Fruit fly (Drosophila melanogaster) whole organism, adult: ENCODE measurements around the gene asf1.

Experiments
- CG7045 ChIP-seq: fragments of 200-800 bp; sonication (Bioruptor generic); optimal IDR thresholded peaks from 2 replicates; lab custom pipeline; 2017; ENCODE audit warnings: missing biosample characterization, mild to moderate bottlenecking, missing genetic modification characterization
- CG7101 ChIP-seq: fragments of 200-800 bp; sonication (Bioruptor generic); optimal IDR thresholded peaks from 2 replicates; lab custom pipeline; 2018; ENCODE audit warnings: missing biosample characterization, mild to moderate bottlenecking, missing genetic modification characterization, moderate library complexity
- Clk ChIP-seq: fragments of 200-800 bp; sonication (Bioruptor generic); optimal IDR thresholded peaks from 2 replicates; lab custom pipeline; 2017; ENCODE audit warnings: missing biosample characterization, missing genetic modification characterization
- Crg-1 ChIP-seq: fragments of 200-800 bp; sonication (Bioruptor generic); optimal IDR thresholded peaks from 2 replicates; lab custom pipeline; 2016; ENCODE audit warnings: missing biosample characterization, missing genetic modification characterization
- bab1 ChIP-seq: fragments of 200-800 bp; sonication (Bioruptor generic); optimal IDR thresholded peaks from 3 replicates; lab custom pipeline; 2019; ENCODE audit warnings: missing biosample characterization, mild to moderate bottlenecking, missing genetic modification characterization, moderate library complexity
- cnc ChIP-seq, 2 experiments: fragments of >200 bp; optimal IDR thresholded peaks; 2 replicates each; lab custom pipeline; 2017
- kay ChIP-seq: fragments of 200-800 bp; sonication (Bioruptor generic); peaks from one replicate; lab custom pipeline; 2016; ENCODE audit warnings: missing biosample characterization, missing genetic modification characterization, borderline replicate concordance
- tj ChIP-seq: fragments of 200-800 bp; sonication (Bioruptor generic); optimal IDR thresholded peaks from 3 replicates; lab custom pipeline; 2017; ENCODE audit warnings: missing biosample characterization, mild to moderate bottlenecking, missing genetic modification characterization, moderate library complexity

DNA sequence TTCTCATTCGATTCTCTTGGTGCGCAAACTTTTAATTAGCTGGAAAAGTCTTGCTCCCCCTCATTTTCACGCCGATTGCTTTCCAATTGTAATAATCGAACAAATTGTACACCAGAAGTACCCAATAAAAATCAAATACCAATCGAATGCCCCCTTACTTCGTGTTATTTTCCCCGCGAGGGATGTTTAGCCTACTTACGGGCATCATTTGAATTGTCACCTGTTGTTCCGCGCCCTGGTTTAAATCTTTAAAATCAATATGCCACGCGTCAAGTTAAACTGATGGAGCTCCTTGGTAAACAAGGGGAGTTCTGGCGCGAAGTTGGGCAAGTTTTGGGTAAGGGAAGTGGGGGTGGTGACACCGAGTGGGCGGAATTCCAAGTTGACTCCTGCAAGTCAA lies 27.6 kb downstream of the asf1 start:
- no peak for TF ChIP-seq bab1
- no peak for TF ChIP-seq CG7045
- TF ChIP-seq tj (GFP tag; lab: Kevin White, UChicago), result no peak
- no peak for TF ChIP-seq Clk
- no peak for TF ChIP-seq kay
- no peak for TF ChIP-seq CG7101 (tag; lab: Kevin White, UChicago)
- TF ChIP-seq cnc (optimal IDR thresholded peaks at IDR 0.05; lab: Kevin White, UChicago), result no peak
- TF ChIP-seq Crg-1, result no peak
